Worm (Caenorhabditis elegans): Measurements from ENCODE around the gene C03A3.9.

DNA sequence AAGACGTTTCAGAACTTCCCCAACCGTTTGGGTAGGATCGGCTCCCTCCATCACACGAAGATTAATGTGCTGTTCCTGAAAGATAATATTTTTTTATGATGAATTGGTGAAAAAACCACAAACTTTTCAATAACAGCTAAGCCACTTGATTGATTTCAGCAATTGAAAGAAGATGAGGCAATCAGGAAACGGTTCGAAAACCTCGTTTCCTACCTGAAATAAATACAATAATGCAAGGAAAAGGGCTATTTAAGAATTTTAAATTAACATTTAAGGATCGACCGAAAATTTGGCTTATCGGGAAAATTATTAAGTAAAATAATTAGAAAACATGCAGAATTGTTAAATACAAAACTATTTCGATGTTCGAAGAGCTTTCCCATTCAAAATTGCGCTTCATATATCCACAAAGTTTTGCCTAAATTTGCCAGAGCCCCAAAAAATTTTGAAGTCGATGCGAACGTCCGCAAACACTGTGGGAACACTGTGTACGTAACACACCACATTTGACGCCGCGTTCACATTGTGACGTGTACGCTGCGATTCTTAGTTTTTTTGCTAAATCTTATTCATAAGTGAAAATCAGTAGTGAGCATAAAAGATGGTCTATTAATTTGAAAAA, 44.1 kb upstream of the C03A3.9 start, which contains the start of gene C34F6.9:
- TF ChIP-seq nhr-12 (tag; optimal IDR thresholded peaks at IDR 0.05) (no peak), fos-1 (tag; optimal IDR thresholded peaks at IDR 0.05) (no peak), zag-1 (tag; optimal IDR thresholded peaks at IDR 0.05) (no peak), nhr-43 (tag; optimal IDR thresholded peaks at IDR 0.05; ENCODE audit: poor library complexity, severe bottlenecking) (no peak), nhr-76 (tag; optimal IDR thresholded peaks at IDR 0.05) (no peak), pqm-1 (tag; optimal IDR thresholded peaks at IDR 0.05) (no peak), nhr-77 (tag; optimal IDR thresholded peaks at IDR 0.05) (no peak)

Measured in whole organism, L3 larva.